Worm (Caenorhabditis elegans): Measurements from ENCODE around the gene C14B9.3.

C14B9.3 gene

DNA sequence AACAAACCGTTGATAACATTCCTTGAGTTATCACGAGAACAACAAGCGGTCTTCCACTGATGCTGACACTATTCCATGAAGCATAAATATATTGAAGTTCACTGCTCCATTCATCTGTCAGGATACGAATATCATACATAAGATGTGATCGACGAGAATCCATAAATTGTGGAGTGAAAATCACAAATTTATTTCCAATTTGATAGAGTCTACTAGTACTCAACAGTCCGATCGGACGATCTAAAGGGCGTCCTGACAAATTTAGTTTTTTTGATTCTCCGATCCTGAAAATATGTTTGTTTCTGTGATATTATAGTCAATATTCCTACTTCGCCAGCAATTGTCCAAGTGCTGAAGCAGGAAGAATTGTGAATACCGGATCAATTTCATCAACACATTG, 33.6 kb downstream of the C14B9.3 start:
- TF ChIP-seq lsy-2 (tag; optimal IDR thresholded peaks at IDR 0.05): no peak
- TF ChIP-seq nhr-77 (tag; optimal IDR thresholded peaks at IDR 0.05): no peak
- TF ChIP-seq Y55F3AM.14 (GFP tag; optimal IDR thresholded peaks at IDR 0.05): no peak
- no peak for TF ChIP-seq peb-1 (tag; optimal IDR thresholded peaks at IDR 0.05)
- no peak for TF ChIP-seq blmp-1 (tag; optimal IDR thresholded peaks at IDR 0.05; ENCODE audit: insufficient read depth)
- no peak for TF ChIP-seq unc-62 (GFP tag; optimal IDR thresholded peaks at IDR 0.05)
- TF ChIP-seq nhr-237 (tag; optimal IDR thresholded peaks at IDR 0.05): no peak
- TF ChIP-seq unc-39 (tag; optimal IDR thresholded peaks at IDR 0.05): no peak
- no peak for TF ChIP-seq ama-1 (optimal IDR thresholded peaks at IDR 0.05)
- no peak for TF ChIP-seq mdl-1 (tag; optimal IDR thresholded peaks at IDR 0.05)

DNA sequence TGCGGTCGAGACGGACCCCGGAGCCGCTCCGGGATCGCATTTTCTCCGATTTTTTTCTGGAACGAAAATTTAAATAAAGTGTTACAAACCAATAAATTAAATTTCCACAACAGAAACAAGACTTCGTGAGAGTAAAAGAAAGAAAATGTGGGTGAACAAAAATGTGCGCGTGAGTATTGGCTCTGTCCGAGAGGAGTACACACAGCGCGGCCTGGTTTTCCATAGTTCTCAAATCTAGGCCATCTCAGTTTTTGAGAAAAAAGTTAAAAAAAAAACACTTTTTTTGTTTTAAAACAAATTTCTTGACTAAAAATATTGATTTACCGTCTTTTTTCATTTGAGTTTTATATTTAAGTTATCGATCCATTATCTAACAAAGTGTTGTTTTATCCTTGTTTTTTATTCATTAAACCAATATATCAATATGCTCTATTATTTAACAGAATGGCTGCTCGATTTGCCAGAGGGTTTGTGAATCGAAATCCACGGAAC, 36.0 kb downstream of the C14B9.3 start, which contains the start of the genes C14B9.8 and mrpl-18:
C14B9.8 (minus strand) TSS at position 56 of the 492 bp plus-strand sequence.
mrpl-18 (plus strand) TSS at position 442 of the 492 bp plus-strand sequence.
- TF ChIP-seq C34F6.9 (tag; optimal IDR thresholded peaks at IDR 0.05): peak; percentile 69
- TF ChIP-seq lin-13 (GFP tag; optimal IDR thresholded peaks at IDR 0.05): peak; percentile 50
- TF ChIP-seq nhr-21 (tag; optimal IDR thresholded peaks at IDR 0.05): peak; percentile 15
- no peak for TF ChIP-seq ztf-11 (tag; optimal IDR thresholded peaks at IDR 0.05)
- peak; percentile 64 for TF ChIP-seq sma-3 (GFP tag; optimal IDR thresholded peaks at IDR 0.05)
- TF ChIP-seq nhr-237 (tag; optimal IDR thresholded peaks at IDR 0.05): no peak
- no peak for TF ChIP-seq nhr-129 (tag; optimal IDR thresholded peaks at IDR 0.05)
- TF ChIP-seq snpc-4 (tag; optimal IDR thresholded peaks at IDR 0.05): no peak
- no peak for TF ChIP-seq nhr-10 (tag; optimal IDR thresholded peaks at IDR 0.05)
- TF ChIP-seq lin-39 (tag; optimal IDR thresholded peaks at IDR 0.05): no peak
- TF ChIP-seq unc-55 (GFP tag; optimal IDR thresholded peaks at IDR 0.05): peak; percentile 71
- TF ChIP-seq gmeb-1 (tag; optimal IDR thresholded peaks at IDR 0.05): peak; percentile 75
- peak; percentile 72 for TF ChIP-seq sma-9 (GFP tag; optimal IDR thresholded peaks at IDR 0.05)
- no peak for TF ChIP-seq sma-9 (tag; optimal IDR thresholded peaks at IDR 0.05)
- TF ChIP-seq F13H6.1 (tag; optimal IDR thresholded peaks at IDR 0.05): peak; percentile 54
- no peak for TF ChIP-seq elt-3 (tag; optimal IDR thresholded peaks at IDR 0.05)
- peak; percentile 47 for TF ChIP-seq crh-2 (tag; optimal IDR thresholded peaks at IDR 0.05)
- TF ChIP-seq fos-1 (tag; optimal IDR thresholded peaks at IDR 0.05): peak; percentile 14
- TF ChIP-seq nhr-25 (tag; optimal IDR thresholded peaks at IDR 0.05): no peak
- TF ChIP-seq ceh-16 (tag; optimal IDR thresholded peaks at IDR 0.05): no peak
- TF ChIP-seq nhr-6 (tag; optimal IDR thresholded peaks at IDR 0.05): no peak
- TF ChIP-seq dmd-4 (tag; optimal IDR thresholded peaks at IDR 0.05): no peak
- no peak for TF ChIP-seq mdl-1 (tag; optimal IDR thresholded peaks at IDR 0.05)
- TF ChIP-seq elt-1 (tag; optimal IDR thresholded peaks at IDR 0.05): no peak
- no peak for TF ChIP-seq zag-1 (tag; optimal IDR thresholded peaks at IDR 0.05)
- peak; percentile 61 to 87 for TF ChIP-seq lsy-2 (tag; optimal IDR thresholded peaks at IDR 0.05)
- no peak for TF ChIP-seq mbf-1 (tag; optimal IDR thresholded peaks at IDR 0.05)
- TF ChIP-seq ceh-82 (tag; optimal IDR thresholded peaks at IDR 0.05): no peak

DNA sequence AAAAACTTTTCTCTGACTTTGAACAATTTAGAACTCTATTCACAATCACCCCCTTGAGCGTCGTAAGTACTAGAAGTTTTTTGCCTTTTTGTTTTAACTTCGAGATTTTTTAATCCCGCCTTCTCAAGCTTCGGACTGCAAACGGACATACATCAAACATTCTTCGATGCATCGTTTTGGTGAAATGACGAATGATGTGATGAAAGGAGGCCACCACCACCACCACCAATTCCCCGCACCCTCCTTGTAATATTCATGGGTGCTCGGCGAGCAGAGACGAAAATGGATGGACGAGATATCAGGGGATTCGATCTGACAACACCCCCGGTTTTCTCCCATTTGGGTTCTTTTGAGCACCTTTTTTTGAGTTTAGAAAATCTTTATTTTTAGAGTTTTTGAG, 37.4 kb downstream of the C14B9.3 start:
- peak; percentile 46 for TF ChIP-seq unc-55 (GFP tag; optimal IDR thresholded peaks at IDR 0.05)
- TF ChIP-seq crh-2 (tag; optimal IDR thresholded peaks at IDR 0.05): no peak

DNA sequence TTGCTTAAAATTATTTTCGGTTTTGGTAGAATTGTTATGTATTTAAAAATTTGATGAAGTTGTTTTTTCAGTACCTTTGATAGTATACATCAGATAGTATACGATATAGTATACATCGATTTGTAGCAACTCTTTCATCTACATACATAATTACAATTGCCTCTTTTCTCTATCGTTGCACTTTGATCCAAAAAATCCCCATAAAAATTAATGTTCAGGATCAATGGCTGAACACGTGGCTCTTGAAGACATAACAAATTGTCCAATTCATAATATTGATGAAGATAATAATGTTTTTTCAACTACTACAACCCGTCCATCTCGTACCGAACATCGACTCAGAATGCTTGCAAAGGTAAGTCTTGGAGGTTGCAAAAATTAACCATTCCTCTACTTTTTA, 40.2 kb downstream of the C14B9.3 start, which contains the start of gene D2007.2:
D2007.2 (plus strand) TSS at position 213 of the 400 bp plus-strand sequence.
- no peak for TF ChIP-seq nhr-11 (tag; optimal IDR thresholded peaks at IDR 0.05)
- TF ChIP-seq crh-2 (tag; optimal IDR thresholded peaks at IDR 0.05): no peak
- TF ChIP-seq dmd-4 (tag; optimal IDR thresholded peaks at IDR 0.05): no peak
- no peak for TF ChIP-seq peb-1 (tag; optimal IDR thresholded peaks at IDR 0.05)
- TF ChIP-seq nhr-21 (tag; optimal IDR thresholded peaks at IDR 0.05): no peak
- no peak for TF ChIP-seq sma-3 (GFP tag; optimal IDR thresholded peaks at IDR 0.05)
- TF ChIP-seq ZK546.5 (tag; optimal IDR thresholded peaks at IDR 0.05): no peak
- TF ChIP-seq egl-27 (tag; optimal IDR thresholded peaks at IDR 0.05): no peak
- TF ChIP-seq elt-3 (tag; optimal IDR thresholded peaks at IDR 0.05): no peak
- TF ChIP-seq Y55F3AM.14 (GFP tag; optimal IDR thresholded peaks at IDR 0.05): no peak
- TF ChIP-seq C34F6.9 (tag; optimal IDR thresholded peaks at IDR 0.05): no peak
- no peak for TF ChIP-seq ceh-82 (tag; optimal IDR thresholded peaks at IDR 0.05)
- TF ChIP-seq sma-9 (GFP tag; optimal IDR thresholded peaks at IDR 0.05): no peak
- TF ChIP-seq sma-9 (tag; optimal IDR thresholded peaks at IDR 0.05): no peak
